Fruit fly (Drosophila melanogaster) whole organism, embryonic: ENCODE measurements around the gene Ir64a.

Source experiments
- Antp ChIP-seq: fragments of 200-800 bp; sonication (Bioruptor generic); optimal IDR thresholded peaks from 3 replicates; lab custom pipeline; 2016; ENCODE audit warnings: missing biosample characterization, missing genetic modification characterization
- Asciz ChIP-seq: fragments of 200-800 bp; sonication (Bioruptor generic); optimal IDR thresholded peaks from 2 replicates; lab custom pipeline; 2017; ENCODE audit warnings: missing biosample characterization, mild to moderate bottlenecking, missing genetic modification characterization, missing genetic modification reagents
- BtbVII ChIP-seq: fragments of 200-800 bp; sonication (Bioruptor generic); optimal IDR thresholded peaks from 3 replicates; lab custom pipeline; 2017; ENCODE audit warnings: missing biosample characterization, mild to moderate bottlenecking, missing genetic modification characterization
- CG10979 ChIP-seq: fragments of 200-800 bp; sonication (Bioruptor generic); optimal IDR thresholded peaks from 2 replicates; lab custom pipeline; 2018; ENCODE audit warnings: missing biosample characterization, mild to moderate bottlenecking, missing genetic modification characterization, moderate library complexity
- CG12299 ChIP-seq: fragments of 200-800 bp; sonication (Bioruptor generic); optimal IDR thresholded peaks from 2 replicates; lab custom pipeline; 2018; ENCODE audit warnings: missing biosample characterization, mild to moderate bottlenecking, missing genetic modification characterization
- CG12659 ChIP-seq: fragments of 200-800 bp; sonication (Bioruptor generic); optimal IDR thresholded peaks from 3 replicates; lab custom pipeline; 2017; ENCODE audit warnings: mild to moderate bottlenecking, missing biosample characterization, missing genetic modification reagents, missing genetic modification characterization
- CG15269 ChIP-seq: fragments of 200-800 bp; sonication (Bioruptor generic); optimal IDR thresholded peaks from 2 replicates; lab custom pipeline; 2018; ENCODE audit warnings: missing biosample characterization, mild to moderate bottlenecking, missing genetic modification characterization, moderate library complexity
- CG17359 ChIP-seq: fragments of 200-800 bp; sonication (Bioruptor generic); optimal IDR thresholded peaks from 3 replicates; lab custom pipeline; 2018; ENCODE audit warnings: missing biosample characterization, mild to moderate bottlenecking, missing genetic modification characterization, moderate library complexity
- CG17568 ChIP-seq: fragments of 200-800 bp; sonication (Bioruptor generic); optimal IDR thresholded peaks from 2 replicates; lab custom pipeline; 2018; ENCODE audit warnings: missing biosample characterization, mild to moderate bottlenecking, missing genetic modification characterization, moderate library complexity
- CG2678 ChIP-seq: fragments of 200-800 bp; sonication (Bioruptor generic); optimal IDR thresholded peaks from 3 replicates; lab custom pipeline; 2019; ENCODE audit warnings: missing biosample characterization, mild to moderate bottlenecking, missing genetic modification characterization, moderate library complexity
- CG2889 ChIP-seq: fragments of 200-800 bp; sonication (Bioruptor generic); IDR thresholded peaks from 3 replicates; pipeline ENCODE4 v1.3.6; 2022; ENCODE audit warnings: missing biosample characterization, missing genetic modification characterization
- CG32767 ChIP-seq: fragments of 200-800 bp; sonication (Bioruptor generic); IDR thresholded peaks from 2 replicates; pipeline ENCODE4 v1.3.6; 2022; ENCODE audit warnings: missing biosample characterization, missing genetic modification characterization
- CG33557 ChIP-seq: fragments of 200-800 bp; sonication (Bioruptor generic); optimal IDR thresholded peaks from 2 replicates; lab custom pipeline; 2019; ENCODE audit warnings: missing biosample characterization, mild to moderate bottlenecking, missing genetic modification characterization, moderate library complexity
- CG3407 ChIP-seq: fragments of 200-800 bp; sonication (Bioruptor generic); optimal IDR thresholded peaks from 2 replicates; lab custom pipeline; 2018; ENCODE audit warnings: missing biosample characterization, mild to moderate bottlenecking, missing genetic modification characterization
- CG3726 ChIP-seq: fragments of 200-800 bp; sonication (Bioruptor generic); IDR thresholded peaks from 3 replicates; pipeline ENCODE4, ENCODE4 v1.3.6; 2022; ENCODE audit warnings: missing biosample characterization, missing genetic modification characterization
- CG4617 ChIP-seq: fragments of 200-800 bp; sonication (Bioruptor generic); optimal IDR thresholded peaks from 3 replicates; lab custom pipeline; 2016; ENCODE audit warnings: missing biosample characterization, missing genetic modification characterization, borderline replicate concordance
- CG7372 ChIP-seq: fragments of 200-800 bp; sonication (Bioruptor generic); IDR thresholded peaks from 2 replicates; pipeline ENCODE4 v1.3.6; 2022; ENCODE audit warnings: missing biosample characterization, missing genetic modification characterization
- CHES-1-like ChIP-seq: fragments of 200-800 bp; sonication (Bioruptor generic); optimal IDR thresholded peaks from 2 replicates; lab custom pipeline; 2016; ENCODE audit warnings: missing biosample characterization, missing genetic modification characterization
- Dbx ChIP-seq: fragments of 200-800 bp; sonication (Bioruptor generic); IDR thresholded peaks from 3 replicates; pipeline ENCODE4 v1.3.6; 2022; ENCODE audit warnings: missing biosample characterization, missing genetic modification characterization
- Ets65A ChIP-seq: fragments of 200-800 bp; sonication (Bioruptor generic); peaks from one replicate; lab custom pipeline; 2016; ENCODE audit warnings: missing biosample characterization, missing genetic modification characterization
- Fer2 ChIP-seq: fragments of 200-800 bp; sonication (Bioruptor generic); optimal IDR thresholded peaks from 2 replicates; lab custom pipeline; 2018; ENCODE audit warnings: missing biosample characterization, mild to moderate bottlenecking, missing genetic modification characterization, moderate library complexity
- HmgZ ChIP-seq: fragments of 200-800 bp; sonication (Bioruptor generic); optimal IDR thresholded peaks from 2 replicates; lab custom pipeline; 2018; ENCODE audit warnings: missing biosample characterization, mild to moderate bottlenecking, missing genetic modification characterization
- Lhr ChIP-seq: fragments of 200-800 bp; sonication (Bioruptor generic); optimal IDR thresholded peaks from 3 replicates; lab custom pipeline; 2017; ENCODE audit warnings: mild to moderate bottlenecking, missing biosample characterization, missing genetic modification reagents, missing genetic modification characterization
- Optix ChIP-seq: fragments of 200-800 bp; sonication (Bioruptor generic); IDR thresholded peaks from 3 replicates; pipeline ENCODE4 v1.3.6; 2022; ENCODE audit warnings: missing biosample characterization, missing genetic modification characterization
- PHDP ChIP-seq: fragments of 200-800 bp; sonication (Bioruptor generic); optimal IDR thresholded peaks from 3 replicates; lab custom pipeline; 2018; ENCODE audit warnings: missing biosample characterization, mild to moderate bottlenecking, missing genetic modification characterization, moderate library complexity
- Rfx ChIP-seq: fragments of 200-800 bp; sonication (Bioruptor generic); IDR thresholded peaks from 2 replicates; pipeline ENCODE4 v1.3.6; 2022; ENCODE audit warnings: missing biosample characterization, missing genetic modification characterization
- Scr ChIP-seq: fragments of 200-800 bp; sonication (Bioruptor generic); IDR thresholded peaks from 2 replicates; pipeline ENCODE4 v1.3.6; 2022; ENCODE audit warnings: missing biosample characterization, missing genetic modification characterization; ENCODE audit not compliant: partially characterized antibody
- Vsx1 ChIP-seq: fragments of 200-800 bp; sonication (Bioruptor generic); optimal IDR thresholded peaks from 2 replicates; lab custom pipeline; 2017; ENCODE audit warnings: missing biosample characterization, mild to moderate bottlenecking, missing genetic modification characterization, missing genetic modification reagents
- az2 ChIP-seq: fragments of 200-800 bp; sonication (Bioruptor generic); optimal IDR thresholded peaks from 3 replicates; lab custom pipeline; 2016; ENCODE audit warnings: missing biosample characterization, missing genetic modification characterization
- cato ChIP-seq: fragments of 200-800 bp; sonication (Bioruptor generic); optimal IDR thresholded peaks from 2 replicates; lab custom pipeline; 2016; ENCODE audit warnings: missing biosample characterization, missing genetic modification characterization, borderline replicate concordance
- cg ChIP-seq: fragments of 200-800 bp; sonication (Bioruptor generic); optimal IDR thresholded peaks from 3 replicates; lab custom pipeline; 2019; ENCODE audit warnings: missing biosample characterization, mild to moderate bottlenecking, missing genetic modification characterization, moderate library complexity
- disco-r ChIP-seq: fragments of 200-800 bp; sonication (Bioruptor generic); optimal IDR thresholded peaks from 2 replicates; lab custom pipeline; 2016; ENCODE audit warnings: missing biosample characterization, missing genetic modification characterization
- dm ChIP-seq: fragments of 200-800 bp; sonication (Bioruptor generic); optimal IDR thresholded peaks from 3 replicates; lab custom pipeline; 2016; ENCODE audit warnings: missing biosample characterization, missing genetic modification characterization
- dmrt99B ChIP-seq: fragments of 200-800 bp; sonication (Bioruptor generic); optimal IDR thresholded peaks from 2 replicates; lab custom pipeline; 2018; ENCODE audit warnings: missing biosample characterization, mild to moderate bottlenecking, missing genetic modification characterization, moderate library complexity
- emc ChIP-seq: fragments of 200-800 bp; sonication (Bioruptor generic); optimal IDR thresholded peaks from 2 replicates; lab custom pipeline; 2016; ENCODE audit warnings: missing biosample characterization, missing genetic modification characterization
- fu2 ChIP-seq: fragments of 200-800 bp; sonication (Bioruptor generic); optimal IDR thresholded peaks from 2 replicates; lab custom pipeline; 2016; ENCODE audit warnings: missing biosample characterization, missing genetic modification characterization
- grau ChIP-seq: fragments of 200-800 bp; optimal IDR thresholded peaks from 3 replicates; lab custom pipeline; 2019; ENCODE audit warnings: missing biosample characterization, mild to moderate bottlenecking, missing genetic modification characterization, moderate library complexity
- gro ChIP-seq: fragments of 200-800 bp; sonication (Bioruptor generic); optimal IDR thresholded peaks from 2 replicates; lab custom pipeline; 2016; ENCODE audit warnings: missing biosample characterization, missing genetic modification characterization
- gsb ChIP-seq: fragments of 200-800 bp; sonication (Bioruptor generic); IDR thresholded peaks from 2 replicates; pipeline ENCODE4 v1.3.6; 2022; ENCODE audit warnings: missing biosample characterization, missing genetic modification characterization
- ham ChIP-seq: fragments of 200-800 bp; sonication (Bioruptor generic); IDR thresholded peaks from 2 replicates; pipeline ENCODE4 v1.3.6; 2022; ENCODE audit warnings: missing biosample characterization, missing genetic modification characterization
- ken ChIP-seq: fragments of 200-800 bp; sonication (Bioruptor generic); IDR thresholded peaks from 3 replicates; pipeline ENCODE4 v1.3.6; 2022; ENCODE audit warnings: missing biosample characterization, missing genetic modification characterization
- mld ChIP-seq: fragments of 200-800 bp; sonication (Bioruptor generic); IDR thresholded peaks from 3 replicates; pipeline ENCODE4 v1.3.6; 2022; ENCODE audit warnings: missing biosample characterization, missing genetic modification characterization; ENCODE audit not compliant: partially characterized antibody
- otp ChIP-seq: fragments of 200-800 bp; sonication (Bioruptor generic); IDR thresholded peaks from 3 replicates; pipeline ENCODE4, ENCODE4 v1.3.6; 2022; ENCODE audit warnings: missing biosample characterization, missing genetic modification characterization
- ranshi ChIP-seq: fragments of 200-800 bp; sonication (Bioruptor generic); IDR thresholded peaks from 2 replicates; pipeline ENCODE4 v1.3.6; 2022; ENCODE audit warnings: missing biosample characterization, missing genetic modification characterization
- row ChIP-seq: fragments of 200-800 bp; sonication (Bioruptor generic); IDR thresholded peaks from 3 replicates; pipeline ENCODE4 v1.3.6; 2022; ENCODE audit warnings: missing biosample characterization, missing genetic modification characterization
- slbo ChIP-seq: fragments of 200-800 bp; sonication (Bioruptor generic); IDR thresholded peaks from 2 replicates; pipeline ENCODE4 v1.3.6; 2022; ENCODE audit warnings: missing biosample characterization, missing genetic modification characterization
- stc ChIP-seq: fragments of 200-800 bp; sonication (Bioruptor generic); IDR thresholded peaks from 2 replicates; pipeline ENCODE4 v1.3.6; 2022; ENCODE audit warnings: missing biosample characterization, missing genetic modification characterization
- trem ChIP-seq: fragments of 200-800 bp; optimal IDR thresholded peaks from 3 replicates; lab custom pipeline; 2019; ENCODE audit warnings: missing biosample characterization, mild to moderate bottlenecking, missing genetic modification characterization, moderate library complexity
- tup ChIP-seq: fragments of 200-800 bp; sonication (Bioruptor generic); optimal IDR thresholded peaks from 2 replicates; lab custom pipeline; 2016; ENCODE audit warnings: missing biosample characterization, mild to moderate bottlenecking, missing genetic modification characterization, moderate library complexity
- unc-4 ChIP-seq: fragments of 200-800 bp; sonication (Bioruptor generic); IDR thresholded peaks from 2 replicates; pipeline ENCODE4 v1.3.6; 2022; ENCODE audit warnings: missing biosample characterization, missing genetic modification characterization; ENCODE audit not compliant: partially characterized antibody

Ir64a gene

dm6 chr3L:5365880-5366507 lies 16.6 kb downstream of the Ir64a start, which contains the start of the genes Uev1A and Membrin (continued):
- TF ChIP-seq Vsx1 (GFP tag; lab: Kevin White, UChicago) (no peak), HmgZ (tag; lab: Kevin White, UChicago) (peak; percentile 17), Dbx (no peak), Antp (GFP tag; lab: Kevin White, UChicago) (no peak), dmrt99B (tag; lab: Kevin White, UChicago) (no peak), cg (peak; percentile 47), unc-4 (GFP tag; lab: Robert Waterston, UW) (0 out of 2 replicates have a peak, but pooled peaks have one; percentile 19), CG33557 (GFP tag; lab: Kevin White, UChicago) (no peak), row (GFP tag; lab: Robert Waterston, UW) (no peak; the same call in 2 of the 3 replicates), ranshi (GFP tag; lab: Robert Waterston, UW) (no peak), CG2678 (no peak), stc (GFP tag; lab: Robert Waterston, UW) (no peak), CG12299 (tag; lab: Kevin White, UChicago) (no peak), CG10979 (tag; lab: Kevin White, UChicago) (no peak), CG3407 (GFP tag; lab: Kevin White, UChicago) (no peak), CG7372 (GFP tag; lab: Robert Waterston, UW) (no peak), otp (no peak), tup (no peak), CG17568 (no peak), Rfx (GFP tag; lab: Robert Waterston, UW) (no peak), emc (no peak), CG12659 (GFP tag; lab: Kevin White, UChicago) (peak; percentile 48), disco-r (GFP tag; lab: Kevin White, UChicago) (no peak), BtbVII (no peak), gsb (GFP tag; lab: Robert Waterston, UW) (no peak), CG32767 (no peak), Scr (GFP tag; lab: Robert Waterston, UW) (0 out of 2 replicates have a peak, but pooled peaks have one; percentile 21), ken (no peak), Optix (GFP tag; lab: Robert Waterston, UW) (no peak), Asciz (no peak), dm (GFP tag; lab: Kevin White, UChicago) (peak; percentile 23), cato (GFP tag; lab: Kevin White, UChicago) (no peak), CHES-1-like (peak; percentile 51), grau (peak; percentile 19), Ets65A (GFP tag; lab: Kevin White, UChicago) (peak; percentile 77), CG3726 (GFP tag; lab: Robert Waterston, UW) (no peak), fu2 (GFP tag; lab: Kevin White, UChicago) (no peak), az2 (GFP tag; lab: Kevin White, UChicago) (no peak), Fer2 (tag; lab: Kevin White, UChicago) (no peak), Lhr (GFP tag; lab: Kevin White, UChicago) (peak; percentile 24), mld (GFP tag; lab: Robert Waterston, UW) (no peak), CG17359 (tag; lab: Kevin White, UChicago) (no peak), CG15269 (tag; lab: Kevin White, UChicago) (no peak), CG4617 (GFP tag; lab: Kevin White, UChicago) (peak; percentile 64), slbo (GFP tag; lab: Robert Waterston, UW) (no peak), PHDP (tag; lab: Kevin White, UChicago) (peak; percentile 9), trem (tag; lab: Kevin White, UChicago) (peak; percentile 53), CG2889 (GFP tag; lab: Robert Waterston, UW) (no peak), ham (GFP tag; lab: Robert Waterston, UW) (no peak), gro (GFP tag; lab: Kevin White, UChicago) (no peak)
